Worm (Caenorhabditis elegans): ENCODE measurements around the gene C23F12.3.

DNA sequence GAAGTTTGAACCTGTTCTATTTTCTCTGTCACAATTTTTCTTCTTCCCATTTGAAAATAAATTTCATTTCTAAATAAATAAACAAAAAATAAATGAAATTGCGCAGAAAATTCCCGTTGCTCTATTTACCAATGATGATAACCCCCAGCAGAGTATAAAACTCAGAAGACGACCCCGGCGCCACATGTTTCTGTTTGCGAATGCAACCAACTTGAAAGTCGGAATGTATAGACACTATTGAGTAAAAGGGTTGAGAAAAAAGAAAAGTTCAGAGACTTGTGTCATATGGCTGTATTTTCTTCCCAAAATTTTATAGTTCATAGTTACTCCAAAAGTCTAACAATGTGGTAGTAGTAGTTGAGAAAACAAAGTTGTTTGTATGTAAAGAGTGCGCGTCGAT lies 20.2 kb downstream of the C23F12.3 start:
- no peak for TF ChIP-seq egl-27 (tag; optimal IDR thresholded peaks at IDR 0.05)
- no peak for TF ChIP-seq unc-39 (tag; optimal IDR thresholded peaks at IDR 0.05)
- no peak for TF ChIP-seq hif-1 (tag; optimal IDR thresholded peaks at IDR 0.05)
- TF ChIP-seq nhr-111 (GFP tag; optimal IDR thresholded peaks at IDR 0.05), result no peak
- no peak for TF ChIP-seq zfp-3 (GFP tag; conservative IDR thresholded peaks at IDR 0.05)
- no peak for TF ChIP-seq dve-1 (tag; optimal IDR thresholded peaks at IDR 0.05; ENCODE audit: insufficient read depth)
- TF ChIP-seq daf-12 (tag; optimal IDR thresholded peaks at IDR 0.05), result no peak
